Worm (Caenorhabditis elegans) whole organism, L1 larva: ENCODE measurements around the gene srt-39.

Source experiments
- F16B12.6 ChIP-seq: fragments of 150-350 bp; optimal IDR thresholded peaks from 2 replicates; lab custom pipeline; 2014; ENCODE audit warnings: missing biosample characterization, missing genetic modification characterization
- aha-1 ChIP-seq: fragments of 150-350 bp; optimal IDR thresholded peaks from 2 replicates; lab custom pipeline; 2014; ENCODE audit warnings: missing biosample characterization, missing genetic modification characterization
- aly-2 ChIP-seq: fragments of 150-350 bp; optimal IDR thresholded peaks from 2 replicates; lab custom pipeline; 2014; ENCODE audit warnings: missing biosample characterization, missing genetic modification characterization
- blmp-1 ChIP-seq: fragments of 150-350 bp; optimal IDR thresholded peaks from 2 replicates; lab custom pipeline; 2014; ENCODE audit warnings: missing biosample characterization, missing genetic modification characterization
- ceh-63 ChIP-seq: fragments of 200-800 bp; sonication (Bioruptor generic); optimal IDR thresholded peaks from 2 replicates; lab custom pipeline; 2018; ENCODE audit warnings: mild to moderate bottlenecking, missing genetic modification characterization, missing compliant biosample characterization
- ceh-8 ChIP-seq: fragments of 200-800 bp; sonication (Bioruptor generic); optimal IDR thresholded peaks from 2 replicates; lab custom pipeline; 2018; ENCODE audit warnings: mild to moderate bottlenecking, missing genetic modification characterization, moderate library complexity, missing compliant biosample characterization
- dpl-1 ChIP-seq, 3 experiments: fragments of 150-350 bp in 2 of 3; sonication (generic microtip) in 1 of 3; optimal IDR thresholded peaks; 2 replicates each; lab custom pipeline; 2014 to 2017; ENCODE audit warnings: missing biosample characterization in 3 of 3, missing genetic modification characterization in 3 of 3, missing genetic modification reagents in 3 of 3
- dsc-1 ChIP-seq: sonication (generic microtip); optimal IDR thresholded peaks from 2 replicates; lab custom pipeline; 2016; ENCODE audit warnings: mild to moderate bottlenecking, missing genetic modification characterization, missing compliant biosample characterization
- efl-3 ChIP-seq: fragments of 200-800 bp; sonication (Bioruptor generic); optimal IDR thresholded peaks from 2 replicates; lab custom pipeline; 2018; ENCODE audit warnings: mild to moderate bottlenecking, missing genetic modification characterization, missing compliant biosample characterization
- egl-13 ChIP-seq: sonication (generic microtip); optimal IDR thresholded peaks from 2 replicates; lab custom pipeline; 2016; ENCODE audit warnings: missing genotype, missing genetic modification reagents, missing genetic modification characterization, missing compliant biosample characterization
- egl-27 ChIP-seq, 2 experiments: fragments of 150-350 bp in 1 of 2; sonication (generic microtip); optimal IDR thresholded peaks; 3 replicates each; lab custom pipeline; 2017 to 2018; ENCODE audit warnings: missing biosample characterization in 2 of 2, missing genetic modification characterization in 2 of 2, missing genetic modification reagents in 2 of 2
- ets-5 ChIP-seq: fragments of 200-800 bp; sonication (Bioruptor generic); IDR thresholded peaks from 2 replicates; pipeline ENCODE4 v1.3.6; 2022; ENCODE audit warnings: missing genetic modification characterization, missing compliant biosample characterization
- fkh-4 ChIP-seq: sonication (generic microtip); optimal IDR thresholded peaks from 2 replicates; lab custom pipeline; 2016; ENCODE audit warnings: missing compliant biosample characterization, missing genetic modification characterization, borderline replicate concordance
- fos-1 ChIP-seq: fragments of 150-350 bp; optimal IDR thresholded peaks from 2 replicates; lab custom pipeline; 2014; ENCODE audit warnings: missing biosample characterization, missing genetic modification characterization
- hlh-17 ChIP-seq: fragments of 200-800 bp; sonication (Bioruptor generic); optimal IDR thresholded peaks from 2 replicates; lab custom pipeline; 2018; ENCODE audit warnings: missing genetic modification characterization, mild to moderate bottlenecking, missing compliant biosample characterization, moderate library complexity, borderline replicate concordance
- hpl-2 ChIP-seq: fragments of 150-350 bp; optimal IDR thresholded peaks from 2 replicates; lab custom pipeline; 2014; ENCODE audit warnings: missing biosample characterization, missing genetic modification reagents, missing genetic modification characterization
- irx-1 ChIP-seq: sonication (generic microtip); optimal IDR thresholded peaks from 2 replicates; lab custom pipeline; 2016; ENCODE audit warnings: missing genetic modification characterization, missing compliant biosample characterization
- isw-1 ChIP-seq: fragments of 200-800 bp; sonication (Bioruptor generic); IDR thresholded peaks from 2 replicates; pipeline ENCODE4 v1.3.6; 2022; ENCODE audit warnings: missing genetic modification characterization, missing compliant biosample characterization
- jun-1 ChIP-seq: fragments of 150-350 bp; optimal IDR thresholded peaks from 2 replicates; lab custom pipeline; 2014; ENCODE audit warnings: missing biosample characterization, missing genetic modification reagents, missing genetic modification characterization
- lin-13 ChIP-seq: fragments of 150-350 bp; optimal IDR thresholded peaks from 2 replicates; lab custom pipeline; 2014; ENCODE audit warnings: missing biosample characterization, missing genetic modification reagents, missing genetic modification characterization
- lin-14 ChIP-seq: fragments of 200-800 bp; sonication (Bioruptor generic); optimal IDR thresholded peaks from 2 replicates; lab custom pipeline; 2018; ENCODE audit warnings: mild to moderate bottlenecking, missing genetic modification characterization, moderate library complexity, missing compliant biosample characterization
- lin-15B ChIP-seq: fragments of 150-350 bp; sonication (generic microtip); optimal IDR thresholded peaks from 3 replicates; lab custom pipeline; 2014; ENCODE audit warnings: missing biosample characterization, missing genetic modification characterization
- lir-3 ChIP-seq: sonication (generic microtip); optimal IDR thresholded peaks from 2 replicates; lab custom pipeline; 2016; ENCODE audit warnings: mild to moderate bottlenecking, missing genetic modification characterization, moderate library complexity, missing compliant biosample characterization; ENCODE audit not compliant: poor library complexity
- lsy-2 ChIP-seq, 2 experiments: fragments of 150-350 bp; optimal IDR thresholded peaks; 2 replicates each; lab custom pipeline; 2014; ENCODE audit warnings: missing biosample characterization in 2 of 2, missing genetic modification characterization in 2 of 2
- mab-9 ChIP-seq: fragments of 200-800 bp; sonication (Bioruptor generic); IDR thresholded peaks from 2 replicates; pipeline ENCODE4 v1.3.6; 2022; ENCODE audit warnings: missing genetic modification reagents, missing genetic modification characterization, missing compliant biosample characterization
- mdl-1 ChIP-seq, 2 experiments: fragments of 150-350 bp; optimal IDR thresholded peaks; 2 replicates each; lab custom pipeline; 2014 to 2017; ENCODE audit warnings: missing biosample characterization in 2 of 2, missing genetic modification characterization in 2 of 2, inconsistent platforms in 1 of 2
- mef-2 ChIP-seq: fragments of 150-350 bp; optimal IDR thresholded peaks from 2 replicates; lab custom pipeline; 2014; ENCODE audit warnings: missing biosample characterization, missing genetic modification characterization
- nhr-11 ChIP-seq: fragments of 150-350 bp; optimal IDR thresholded peaks from 2 replicates; lab custom pipeline; 2014; ENCODE audit warnings: missing biosample characterization, missing genetic modification characterization
- nhr-19 ChIP-seq: fragments of 200-800 bp; sonication (Bioruptor generic); conservative IDR thresholded peaks from 2 replicates; pipeline ENCODE4 v1.3.6; 2022; ENCODE audit warnings: missing genetic modification characterization, missing compliant biosample characterization
- nhr-28 ChIP-seq: fragments of 150-350 bp; optimal IDR thresholded peaks from 2 replicates; lab custom pipeline; 2014; ENCODE audit warnings: missing biosample characterization, missing genetic modification characterization
- nhr-71 ChIP-seq: sonication (generic microtip); optimal IDR thresholded peaks from 2 replicates; lab custom pipeline; 2016; ENCODE audit warnings: mild to moderate bottlenecking, missing genetic modification characterization, moderate library complexity, missing compliant biosample characterization
- nhr-85 ChIP-seq: sonication (generic microtip); peaks from one replicate; lab custom pipeline; 2016; ENCODE audit warnings: missing genetic modification characterization, inconsistent platforms, missing compliant biosample characterization
- nhr-90 ChIP-seq: sonication (generic microtip); optimal IDR thresholded peaks from 2 replicates; lab custom pipeline; 2016; ENCODE audit warnings: mild to moderate bottlenecking, missing genetic modification characterization, missing compliant biosample characterization; ENCODE audit not compliant: poor library complexity
- pax-3 ChIP-seq: fragments of 200-800 bp; sonication (Bioruptor generic); optimal IDR thresholded peaks from 2 replicates; lab custom pipeline; 2018; ENCODE audit warnings: mild to moderate bottlenecking, missing genetic modification characterization, moderate library complexity, missing compliant biosample characterization
- snpc-4 ChIP-seq: fragments of 150-350 bp; optimal IDR thresholded peaks from 2 replicates; lab custom pipeline; 2014; ENCODE audit warnings: missing biosample characterization, missing genetic modification characterization
- snu-23 ChIP-seq: sonication (generic microtip); optimal IDR thresholded peaks from 2 replicates; lab custom pipeline; 2016; ENCODE audit warnings: missing genetic modification characterization, missing compliant biosample characterization
- sox-4 ChIP-seq: sonication (generic microtip); optimal IDR thresholded peaks from 2 replicates; lab custom pipeline; 2016; ENCODE audit warnings: missing genetic modification characterization, missing compliant biosample characterization
- unc-30 ChIP-seq: sonication (generic microtip); optimal IDR thresholded peaks from 2 replicates; lab custom pipeline; 2017; ENCODE audit warnings: missing biosample characterization, missing genetic modification characterization
- unc-62 ChIP-seq: fragments of 150-350 bp; optimal IDR thresholded peaks from 2 replicates; lab custom pipeline; 2014; ENCODE audit warnings: missing biosample characterization, missing genetic modification reagents, missing genetic modification characterization
- unc-98 ChIP-seq: fragments of 200-800 bp; sonication (Bioruptor generic); IDR thresholded peaks from 2 replicates; pipeline ENCODE4 v1.3.6; 2022; ENCODE audit warnings: missing genetic modification characterization, missing compliant biosample characterization
- vab-15 ChIP-seq: sonication (generic microtip); optimal IDR thresholded peaks from 2 replicates; lab custom pipeline; 2017; ENCODE audit warnings: missing genotype, mild to moderate bottlenecking, missing genetic modification characterization, missing compliant biosample characterization
- xbp-1 ChIP-seq: sonication (generic microtip); optimal IDR thresholded peaks from 2 replicates; lab custom pipeline; 2016; ENCODE audit warnings: missing genetic modification characterization, missing compliant biosample characterization
- ztf-11 ChIP-seq, 2 experiments: sonication (generic microtip); optimal IDR thresholded peaks; 2 replicates each; lab custom pipeline; 2016 to 2017; ENCODE audit warnings: missing genetic modification characterization in 2 of 2, missing biosample characterization in 1 of 2, missing compliant biosample characterization in 1 of 2
- ztf-4 ChIP-seq: fragments of 150-350 bp; optimal IDR thresholded peaks from 2 replicates; lab custom pipeline; 2014; ENCODE audit warnings: missing biosample characterization, missing genetic modification characterization

srt-39 gene

DNA sequence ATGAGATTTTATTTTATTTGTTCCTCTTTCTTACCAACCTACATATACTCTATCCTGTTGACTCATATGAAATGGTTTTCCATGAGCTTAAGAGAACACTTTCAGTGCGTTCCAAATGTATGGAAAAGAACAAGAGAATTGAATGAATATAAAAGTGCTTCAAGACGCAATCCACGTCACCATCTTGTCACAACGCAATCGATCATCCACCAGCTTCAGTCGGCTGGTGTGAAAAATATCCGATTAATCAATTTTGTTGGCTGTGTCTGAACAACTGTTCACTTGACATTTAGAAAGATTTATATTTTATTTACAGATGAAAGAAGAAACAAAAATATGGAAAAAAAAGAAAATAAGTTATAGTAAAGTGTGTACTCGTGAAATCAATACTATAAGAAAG is 38.7 kb downstream of the srt-39 start:
- TF ChIP-seq mdl-1 (tag; optimal IDR thresholded peaks at IDR 0.05; lab: Kevin White, UChicago) (no peak), jun-1 (tag; lab: Kevin White, UChicago) (no peak), aly-2 (no peak), efl-3 (no peak), dsc-1 (tag; lab: Kevin White, UChicago) (no peak), ceh-8 (no peak), egl-27 (tag; optimal IDR thresholded peaks at IDR 0.05; lab: Kevin White, UChicago) (no peak), unc-30 (tag; lab: Kevin White, UChicago) (no peak), lin-14 (GFP tag; lab: Kevin White, UChicago) (no peak), pax-3 (tag; lab: Kevin White, UChicago) (no peak), ztf-11 (tag; optimal IDR thresholded peaks at IDR 0.05; lab: Kevin White, UChicago) (no peak), irx-1 (tag; lab: Kevin White, UChicago) (no peak), nhr-90 (tag; lab: Kevin White, UChicago) (no peak), lsy-2 (tag; optimal IDR thresholded peaks at IDR 0.05; lab: Kevin White, UChicago) (no peak), unc-62 (GFP tag; lab: Kevin White, UChicago) (no peak), snu-23 (GFP tag; lab: Kevin White, UChicago) (no peak), hpl-2 (no peak), mef-2 (tag; lab: Kevin White, UChicago) (no peak), dpl-1 (GFP tag; optimal IDR thresholded peaks at IDR 0.05; lab: Kevin White, UChicago) (no peak)

DNA sequence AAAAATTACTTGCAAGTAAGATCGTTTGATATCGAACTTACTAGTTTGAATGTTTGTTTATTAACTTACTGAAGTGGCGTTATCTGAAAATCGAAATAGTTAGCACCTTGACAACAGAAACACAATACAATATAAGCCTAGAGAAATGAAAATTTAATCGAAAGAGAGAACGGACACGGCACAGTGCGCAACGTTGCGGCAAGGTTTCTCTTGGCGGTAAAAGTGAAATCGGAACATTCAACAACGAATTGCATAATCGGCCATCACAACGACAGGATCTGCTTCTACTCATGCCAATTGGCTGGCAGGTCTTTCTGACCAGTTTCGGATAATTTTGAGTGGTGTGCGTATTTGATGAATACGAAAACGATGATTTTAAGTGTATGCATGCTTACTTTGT is 40.8 kb downstream of the srt-39 start, which contains the start of gene dyf-4:
Gene dyf-4, minus strand, starts transcription at position 213 of the 400 bp plus-strand sequence.
- TF ChIP-seq unc-98 (no peak), F16B12.6 (tag; lab: Kevin White, UChicago) (no peak), egl-13 (tag; lab: Kevin White, UChicago) (no peak), blmp-1 (tag; lab: Kevin White, UChicago) (peak; percentile 93), lsy-2 (tag; optimal IDR thresholded peaks at IDR 0.05; lab: Kevin White, UChicago) (no peak), mdl-1 (tag; optimal IDR thresholded peaks at IDR 0.05; lab: Kevin White, UChicago) (no peak)

ce11 chrV:12526124-12526523 is 41.4 kb downstream of the srt-39 start:
- peak; percentile 99 for TF ChIP-seq blmp-1 (tag; lab: Kevin White, UChicago)
- no peak for TF ChIP-seq lin-15B (tag; lab: Kevin White, UChicago)
- no peak for TF ChIP-seq nhr-19
- TF ChIP-seq nhr-85 (tag; lab: Kevin White, UChicago) = no peak
- TF ChIP-seq, all 84 proteins: peak for 1

DNA sequence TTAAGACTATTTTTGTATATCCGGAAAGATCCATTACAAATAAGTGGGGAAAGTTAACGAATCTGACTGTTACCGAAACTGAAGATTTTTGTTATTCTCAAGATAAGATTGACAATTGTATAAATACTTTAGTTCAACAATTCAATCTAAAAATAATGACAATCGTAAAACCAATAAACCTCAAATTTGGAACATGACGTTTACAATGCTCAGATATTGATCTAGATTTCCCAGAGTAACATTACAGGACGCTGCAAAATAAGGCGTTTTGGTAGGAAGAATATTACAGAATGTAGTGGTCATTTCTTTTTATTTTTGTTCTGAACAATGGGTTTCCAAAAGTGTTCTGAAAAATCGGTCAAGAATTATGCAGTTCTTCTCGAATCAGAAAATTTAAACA is 42.1 kb downstream of the srt-39 start, which contains the start of gene F45D3.1:
Gene F45D3.1, plus strand, starts transcription at position 301 of the 400 bp plus-strand sequence.
- TF ChIP-seq lin-13 (GFP tag; lab: Kevin White, UChicago) (no peak), hlh-17 (GFP tag; lab: Kevin White, UChicago) (no peak), ets-5 (no peak), snpc-4 (tag; lab: Kevin White, UChicago) (no peak), pax-3 (tag; lab: Kevin White, UChicago) (no peak), vab-15 (tag; lab: Kevin White, UChicago) (no peak), fos-1 (tag; lab: Kevin White, UChicago) (no peak), nhr-28 (tag; lab: Kevin White, UChicago) (no peak)

DNA sequence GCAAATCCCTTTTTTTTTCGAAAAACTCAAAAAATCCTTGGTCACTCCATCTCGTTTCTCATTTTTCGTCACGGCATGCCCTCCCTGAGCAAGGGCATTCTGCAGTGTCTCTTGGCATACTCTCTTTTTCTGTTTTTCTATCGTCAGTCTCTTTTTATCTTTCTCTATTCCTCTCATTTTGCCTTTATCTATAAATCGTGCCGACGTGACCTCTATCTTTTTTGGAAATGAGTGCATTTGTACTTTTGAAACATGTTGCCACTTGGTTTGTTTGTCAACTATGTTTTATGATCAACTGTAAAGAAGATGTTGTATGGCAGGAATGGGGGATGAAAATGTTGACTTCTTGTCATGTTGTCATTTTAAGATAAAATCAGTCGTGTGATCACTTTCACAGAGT is 44.2 kb downstream of the srt-39 start:
- TF ChIP-seq F16B12.6 (tag; lab: Kevin White, UChicago) (no peak), unc-30 (tag; lab: Kevin White, UChicago) (no peak), nhr-11 (no peak), snpc-4 (tag; lab: Kevin White, UChicago) (no peak), xbp-1 (tag; lab: Kevin White, UChicago) (peak; percentile 26), dsc-1 (tag; lab: Kevin White, UChicago) (no peak), lir-3 (tag; lab: Kevin White, UChicago) (no peak), aha-1 (tag; lab: Kevin White, UChicago) (no peak), ceh-63 (no peak), sox-4 (tag; lab: Kevin White, UChicago) (no peak), egl-27 (tag; optimal IDR thresholded peaks at IDR 0.05; lab: Kevin White, UChicago) (peak in 1 of 2 experiments; percentile 65), nhr-71 (tag; lab: Kevin White, UChicago) (peak; percentile 77), mef-2 (tag; lab: Kevin White, UChicago) (peak; percentile 25), ztf-4 (tag; lab: Kevin White, UChicago) (no peak), fkh-4 (tag; lab: Kevin White, UChicago) (no peak), isw-1 (GFP tag; lab: Robert Waterston, UW) (peak; percentile 7; the same call in 1 of the 2 replicates), mab-9 (GFP tag; lab: Robert Waterston, UW) (no peak), dpl-1 (GFP tag; optimal IDR thresholded peaks at IDR 0.05; lab: Kevin White, UChicago) (peak in 1 of 3 experiments; percentile 39)
